Fruit fly (Drosophila melanogaster): ENCODE data around the gene cass.

- TF ChIP-seq CG8478 (optimal IDR thresholded peaks at IDR 0.05): no peak
- TF ChIP-seq CTCF (optimal IDR thresholded peaks at IDR 0.05): no peak
Measured at dm6 chr2L:17425412-17425811, 52.3 kb downstream of the cass start.
